Worm (Caenorhabditis elegans): ENCODE measurements around the gene Y46G5A.14.
A peak's percentile ranks its signal among the peaks of the same experiment; 100 is the strongest.
"Not testable (repeated sequence)": the region's sequence is repeated elsewhere in the genome, so short reads cannot be mapped to it uniquely, and the experiment has no call there.

Y46G5A.14 gene

DNA sequence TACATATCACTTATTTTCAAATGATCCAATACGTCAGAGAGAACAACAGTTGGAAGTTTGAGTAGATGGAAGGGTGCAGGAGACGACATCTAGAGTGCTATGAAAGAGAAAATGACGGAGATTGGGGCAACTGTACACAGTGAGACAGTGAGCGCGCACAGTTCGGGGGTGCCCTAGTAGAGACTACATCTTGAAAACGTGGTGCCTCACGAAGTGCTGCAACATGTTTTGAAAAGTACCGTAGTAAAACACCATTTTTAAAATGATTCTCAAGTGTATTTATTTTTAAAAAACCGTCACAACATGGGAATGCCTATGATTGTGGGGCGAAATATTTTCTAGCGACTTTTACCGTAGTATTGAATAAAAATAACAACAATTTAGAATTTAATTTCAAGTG, 20.8 kb upstream of the Y46G5A.14 start, which contains the start of gene Y46G5A.39:
Gene Y46G5A.39, minus strand, starts transcription at position 101 of the 400 bp plus-strand sequence.
- TF ChIP-seq K11D2.4 (GFP tag; IDR thresholded peaks at IDR 0.05); let-607 (tag; optimal IDR thresholded peaks at IDR 0.05); ZK185.1 (tag; optimal IDR thresholded peaks at IDR 0.05; ENCODE audit: poor library complexity, severe bottlenecking): not testable (repeated sequence)

DNA sequence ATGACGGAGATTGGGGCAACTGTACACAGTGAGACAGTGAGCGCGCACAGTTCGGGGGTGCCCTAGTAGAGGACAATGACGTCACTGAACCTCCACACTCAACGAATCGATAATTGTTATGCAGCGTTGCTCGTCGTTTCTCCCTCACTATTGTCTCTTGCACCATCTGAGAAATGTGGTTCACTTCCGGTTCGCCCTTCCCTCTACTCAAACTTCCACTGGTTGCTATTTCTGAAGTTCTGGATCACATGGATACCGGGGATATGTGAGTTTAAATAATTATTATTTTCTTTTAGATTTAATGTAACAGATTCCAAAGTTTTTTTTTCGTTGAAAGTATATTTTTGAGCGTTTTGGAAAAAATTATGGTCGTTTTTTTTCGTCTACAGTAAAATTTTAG, 18.3 kb upstream of the Y46G5A.14 start, which contains the start of the genes Y46G5A.7 and Y46G5A.8:
Gene Y46G5A.7, minus strand, starts transcription at position 153 of the 400 bp plus-strand sequence.
Gene Y46G5A.8, plus strand, starts transcription at position 159 of the 400 bp plus-strand sequence.
- TF ChIP-seq ztf-26 (tag; optimal IDR thresholded peaks at IDR 0.05) (no peak), attf-6 (GFP tag; IDR thresholded peaks at IDR 0.05) (no peak), nhr-120 (GFP tag; IDR thresholded peaks at IDR 0.05) (no peak), F23B12.7 (tag; optimal IDR thresholded peaks at IDR 0.05; ENCODE audit: insufficient read depth) (no peak), hmg-20 (GFP tag; IDR thresholded peaks at IDR 0.05) (no peak), lin-40 (tag; optimal IDR thresholded peaks at IDR 0.05) (no peak), hlh-12 (tag; optimal IDR thresholded peaks at IDR 0.05) (no peak), nfyb-1 (GFP tag; IDR thresholded peaks at IDR 0.05) (no peak), egl-44 (GFP tag; IDR thresholded peaks at IDR 0.05) (no peak), F57A8.1 (GFP tag; optimal IDR thresholded peaks at IDR 0.05) (no peak), lir-1 (GFP tag; conservative IDR thresholded peaks at IDR 0.05) (no peak), zfh-2 (GFP tag; conservative IDR thresholded peaks at IDR 0.05) (no peak), pha-4 (tag; optimal IDR thresholded peaks at IDR 0.05) (no peak), D2030.7 (GFP tag; IDR thresholded peaks at IDR 0.05) (no peak), ccch-3 (GFP tag; optimal IDR thresholded peaks at IDR 0.05) (no peak)

DNA sequence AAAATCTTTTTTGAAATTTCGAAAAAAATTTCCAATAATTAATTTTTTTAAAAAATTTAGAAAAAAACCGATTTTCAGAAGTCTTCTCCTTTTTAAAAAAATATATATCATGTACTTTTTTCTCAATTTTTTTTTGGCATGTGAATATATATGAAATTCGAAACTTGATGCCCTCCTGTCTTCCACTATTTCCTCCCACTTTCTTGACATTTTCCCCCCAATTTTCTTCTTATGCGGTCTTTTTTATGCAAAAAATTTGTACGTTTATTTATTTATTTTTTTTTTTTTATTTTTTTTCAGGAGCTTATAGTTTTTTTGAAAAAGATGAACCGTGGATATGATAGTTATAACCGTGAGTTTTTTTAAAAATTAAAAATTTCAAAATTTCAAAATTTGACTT, 14.0 kb upstream of the Y46G5A.14 start, which contains the start of gene cnp-2:
Gene cnp-2, plus strand, starts transcription at position 301 of the 400 bp plus-strand sequence.
- TF ChIP-seq egrh-3 (GFP tag; IDR thresholded peaks at IDR 0.05) (no peak), cebp-1 (GFP tag; IDR thresholded peaks at IDR 0.05) (no peak), cebp-1 (tag; optimal IDR thresholded peaks at IDR 0.05) (no peak), T07F8.4 (tag; optimal IDR thresholded peaks at IDR 0.05) (no peak)

DNA sequence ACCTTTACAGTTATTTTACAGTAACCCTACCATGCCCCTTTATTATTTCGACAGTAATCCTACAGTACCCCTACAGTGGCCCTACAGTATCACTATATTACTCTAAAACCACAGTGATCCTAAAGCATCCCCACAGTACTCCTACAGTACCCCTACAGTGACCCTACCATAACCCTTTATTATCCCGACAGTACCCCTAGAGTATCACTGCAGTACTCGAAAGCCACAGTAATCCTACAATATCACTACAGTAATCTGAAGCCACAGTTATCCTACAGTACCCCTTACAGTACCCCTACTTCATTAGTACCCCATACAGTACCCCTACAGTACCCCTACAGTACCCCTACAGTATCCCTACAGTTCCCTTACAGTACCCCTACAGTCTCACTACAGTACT, 10.0 kb upstream of the Y46G5A.14 start:
- TF ChIP-seq repo-1 (tag; optimal IDR thresholded peaks at IDR 0.05) (no peak), B0019.2 (GFP tag; conservative IDR thresholded peaks at IDR 0.05) (0 out of 2 replicates have a peak, but pooled peaks have one; percentile 18)

DNA sequence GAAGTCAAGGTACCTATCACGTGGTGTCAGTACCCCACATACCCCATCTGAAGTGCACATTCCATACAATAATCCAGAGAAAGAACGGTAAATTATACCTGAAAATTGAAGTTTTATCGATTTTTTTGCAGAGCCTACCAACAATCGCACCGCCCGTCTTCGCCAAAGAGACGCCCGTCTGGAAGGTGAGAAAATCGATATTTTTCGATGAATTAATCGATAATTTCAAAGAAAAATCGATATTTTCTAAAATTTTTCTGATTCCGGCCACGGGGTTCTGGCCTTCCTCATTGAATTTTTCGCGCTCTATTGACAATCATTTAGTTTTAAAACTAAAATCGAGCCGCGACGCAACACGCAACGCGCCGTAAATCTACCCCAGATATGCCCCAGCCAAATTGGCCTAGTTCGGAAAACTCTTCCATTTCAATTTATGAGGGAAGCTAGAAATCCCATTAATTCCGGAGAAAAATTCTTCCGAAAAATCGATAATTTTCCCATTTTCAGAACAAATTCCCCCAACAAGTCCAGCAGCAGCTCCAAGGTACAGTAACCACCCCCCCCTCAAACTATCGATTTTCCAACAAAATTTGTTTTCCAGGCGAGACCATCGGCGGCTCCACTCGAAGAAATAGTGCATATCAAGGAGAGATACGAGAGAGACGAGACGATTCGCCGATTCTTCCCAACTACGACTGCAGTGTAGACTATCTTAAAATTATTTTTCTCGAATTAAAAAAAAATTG, 7.9 kb upstream of the Y46G5A.14 start:
- TF ChIP-seq ztf-3 (GFP tag; optimal IDR thresholded peaks at IDR 0.05): no peak
- no peak for TF ChIP-seq nfya-1 (tag; optimal IDR thresholded peaks at IDR 0.05; ENCODE audit: borderline replicate concordance, insufficient read depth)
- TF ChIP-seq egl-44 (GFP tag; IDR thresholded peaks at IDR 0.05): no peak
- TF ChIP-seq repo-1 (tag; optimal IDR thresholded peaks at IDR 0.05): no peak
- peak; percentile 59; the same call in 1 of the 2 replicates for TF ChIP-seq B0336.3 (GFP tag; IDR thresholded peaks at IDR 0.05)
- peak; percentile 14 for TF ChIP-seq lsl-1 (GFP tag; optimal IDR thresholded peaks at IDR 0.05)
- peak; percentile 25 for TF ChIP-seq nhr-27 (tag; optimal IDR thresholded peaks at IDR 0.05)
- TF ChIP-seq ztf-25 (GFP tag; IDR thresholded peaks at IDR 0.05): no peak
- no peak for TF ChIP-seq lsy-27 (tag; optimal IDR thresholded peaks at IDR 0.05; ENCODE audit: borderline replicate concordance, insufficient read depth)
- no peak for TF ChIP-seq attf-3 (GFP tag; conservative IDR thresholded peaks at IDR 0.05)
- no peak for TF ChIP-seq mel-28 (tag; optimal IDR thresholded peaks at IDR 0.05; ENCODE audit: borderline replicate concordance)
- TF ChIP-seq unc-62 (GFP tag; optimal IDR thresholded peaks at IDR 0.05): no peak
- no peak for TF ChIP-seq lin-54 (GFP tag; optimal IDR thresholded peaks at IDR 0.05)
- TF ChIP-seq attf-5 (GFP tag; optimal IDR thresholded peaks at IDR 0.05): no peak
- TF ChIP-seq F10E7.11 (tag; optimal IDR thresholded peaks at IDR 0.05): no peak
- TF ChIP-seq mcd-1 (GFP tag; IDR thresholded peaks at IDR 0.05): peak; percentile 27; the same call in 1 of the 2 replicates
- peak; percentile 50 for TF ChIP-seq madf-6 (GFP tag; IDR thresholded peaks at IDR 0.05)
- TF ChIP-seq ztf-28 (GFP tag; IDR thresholded peaks at IDR 0.05): no peak
